Worm (Caenorhabditis elegans) whole organism, L1 larva: Measurements from ENCODE around the gene Y53G8AR.1.

ENCODE experiments used
- C16A3.4 ChIP-seq: fragments of 150-350 bp; optimal IDR thresholded peaks from 2 replicates; lab custom pipeline; 2014; ENCODE audit warnings: missing biosample characterization, missing genetic modification characterization
- C34B4.2 ChIP-seq: sonication (generic microtip); optimal IDR thresholded peaks from 2 replicates; lab custom pipeline; 2017; ENCODE audit warnings: mild to moderate bottlenecking, missing genetic modification characterization, missing compliant biosample characterization
- F16B12.6 ChIP-seq: fragments of 150-350 bp; optimal IDR thresholded peaks from 2 replicates; lab custom pipeline; 2014; ENCODE audit warnings: missing biosample characterization, missing genetic modification characterization
- aha-1 ChIP-seq: fragments of 150-350 bp; optimal IDR thresholded peaks from 2 replicates; lab custom pipeline; 2014; ENCODE audit warnings: missing biosample characterization, missing genetic modification characterization
- ama-1 ChIP-seq: fragments of 150-350 bp; optimal IDR thresholded peaks from 2 replicates; lab custom pipeline; 2014
- blmp-1 ChIP-seq: fragments of 150-350 bp; optimal IDR thresholded peaks from 2 replicates; lab custom pipeline; 2014; ENCODE audit warnings: missing biosample characterization, missing genetic modification characterization
- ceh-82 ChIP-seq, 3 experiments: fragments of 150-350 bp in 1 of 3; sonication (generic microtip) in 2 of 3; optimal IDR thresholded peaks; 2 replicates each; lab custom pipeline; 2014 to 2017; ENCODE audit warnings: missing biosample characterization in 3 of 3, missing genetic modification characterization in 3 of 3
- ceh-90 ChIP-seq: sonication (generic microtip); optimal IDR thresholded peaks from 2 replicates; lab custom pipeline; 2016; ENCODE audit warnings: missing genetic modification characterization, missing compliant biosample characterization
- dsc-1 ChIP-seq: sonication (generic microtip); optimal IDR thresholded peaks from 2 replicates; lab custom pipeline; 2016; ENCODE audit warnings: mild to moderate bottlenecking, missing genetic modification characterization, missing compliant biosample characterization
- efl-1 ChIP-seq, 4 experiments: fragments of 150-350 bp; optimal IDR thresholded peaks in 3 of 4; peaks in 1 of 4; 1 replicate in 1 of 4; 2 replicates in 3 of 4; lab custom pipeline; 2014; ENCODE audit warnings: missing biosample characterization in 2 of 4, missing genetic modification characterization in 2 of 4, missing genetic modification reagents in 2 of 4
- egl-13 ChIP-seq: sonication (generic microtip); optimal IDR thresholded peaks from 2 replicates; lab custom pipeline; 2016; ENCODE audit warnings: missing genotype, missing genetic modification reagents, missing genetic modification characterization, missing compliant biosample characterization
- elt-2 ChIP-seq: sonication (generic microtip); optimal IDR thresholded peaks from 2 replicates; lab custom pipeline; 2016; ENCODE audit warnings: missing genetic modification characterization, mild to moderate bottlenecking, inconsistent platforms, missing compliant biosample characterization, missing genetic modification reagents
- ets-5 ChIP-seq: fragments of 200-800 bp; sonication (Bioruptor generic); IDR thresholded peaks from 2 replicates; pipeline ENCODE4 v1.3.6; 2022; ENCODE audit warnings: missing genetic modification characterization, missing compliant biosample characterization
- fkh-8 ChIP-seq: sonication (generic microtip); optimal IDR thresholded peaks from 2 replicates; lab custom pipeline; 2016; ENCODE audit warnings: mild to moderate bottlenecking, missing genetic modification characterization, missing compliant biosample characterization
- fos-1 ChIP-seq: fragments of 150-350 bp; optimal IDR thresholded peaks from 2 replicates; lab custom pipeline; 2014; ENCODE audit warnings: missing biosample characterization, missing genetic modification characterization
- irx-1 ChIP-seq: sonication (generic microtip); optimal IDR thresholded peaks from 2 replicates; lab custom pipeline; 2016; ENCODE audit warnings: missing genetic modification characterization, missing compliant biosample characterization
- isw-1 ChIP-seq: fragments of 200-800 bp; sonication (Bioruptor generic); IDR thresholded peaks from 2 replicates; pipeline ENCODE4 v1.3.6; 2022; ENCODE audit warnings: missing genetic modification characterization, missing compliant biosample characterization
- jun-1 ChIP-seq: fragments of 150-350 bp; optimal IDR thresholded peaks from 2 replicates; lab custom pipeline; 2014; ENCODE audit warnings: missing biosample characterization, missing genetic modification reagents, missing genetic modification characterization
- lin-13 ChIP-seq: fragments of 150-350 bp; optimal IDR thresholded peaks from 2 replicates; lab custom pipeline; 2014; ENCODE audit warnings: missing biosample characterization, missing genetic modification reagents, missing genetic modification characterization
- lin-15B ChIP-seq: fragments of 150-350 bp; sonication (generic microtip); optimal IDR thresholded peaks from 3 replicates; lab custom pipeline; 2014; ENCODE audit warnings: missing biosample characterization, missing genetic modification characterization
- lir-3 ChIP-seq: sonication (generic microtip); optimal IDR thresholded peaks from 2 replicates; lab custom pipeline; 2016; ENCODE audit warnings: mild to moderate bottlenecking, missing genetic modification characterization, moderate library complexity, missing compliant biosample characterization; ENCODE audit not compliant: poor library complexity
- lsy-2 ChIP-seq, 2 experiments: fragments of 150-350 bp; optimal IDR thresholded peaks; 2 replicates each; lab custom pipeline; 2014; ENCODE audit warnings: missing biosample characterization in 2 of 2, missing genetic modification characterization in 2 of 2
- mef-2 ChIP-seq: fragments of 150-350 bp; optimal IDR thresholded peaks from 2 replicates; lab custom pipeline; 2014; ENCODE audit warnings: missing biosample characterization, missing genetic modification characterization
- mep-1 ChIP-seq: fragments of 150-350 bp; optimal IDR thresholded peaks from 2 replicates; lab custom pipeline; 2014; ENCODE audit warnings: missing biosample characterization, missing genetic modification characterization
- nhr-12 ChIP-seq: sonication (generic microtip); optimal IDR thresholded peaks from 2 replicates; lab custom pipeline; 2017; ENCODE audit warnings: missing biosample characterization, missing genetic modification characterization
- nhr-19 ChIP-seq: fragments of 200-800 bp; sonication (Bioruptor generic); conservative IDR thresholded peaks from 2 replicates; pipeline ENCODE4 v1.3.6; 2022; ENCODE audit warnings: missing genetic modification characterization, missing compliant biosample characterization
- nhr-20 ChIP-seq: sonication (generic microtip); optimal IDR thresholded peaks from 2 replicates; lab custom pipeline; 2016; ENCODE audit warnings: mild to moderate bottlenecking, missing genetic modification characterization, missing compliant biosample characterization
- nhr-28 ChIP-seq: fragments of 150-350 bp; optimal IDR thresholded peaks from 2 replicates; lab custom pipeline; 2014; ENCODE audit warnings: missing biosample characterization, missing genetic modification characterization
- nhr-76 ChIP-seq: sonication (generic microtip); optimal IDR thresholded peaks from 2 replicates; lab custom pipeline; 2017; ENCODE audit warnings: missing biosample characterization, missing genetic modification characterization
- nhr-84 ChIP-seq: sonication (generic microtip); optimal IDR thresholded peaks from 2 replicates; lab custom pipeline; 2017; ENCODE audit warnings: missing biosample characterization, missing genetic modification characterization
- nhr-85 ChIP-seq: sonication (generic microtip); peaks from one replicate; lab custom pipeline; 2016; ENCODE audit warnings: missing genetic modification characterization, inconsistent platforms, missing compliant biosample characterization
- nhr-90 ChIP-seq: sonication (generic microtip); optimal IDR thresholded peaks from 2 replicates; lab custom pipeline; 2016; ENCODE audit warnings: mild to moderate bottlenecking, missing genetic modification characterization, missing compliant biosample characterization; ENCODE audit not compliant: poor library complexity
- pax-3 ChIP-seq: fragments of 200-800 bp; sonication (Bioruptor generic); optimal IDR thresholded peaks from 2 replicates; lab custom pipeline; 2018; ENCODE audit warnings: mild to moderate bottlenecking, missing genetic modification characterization, moderate library complexity, missing compliant biosample characterization
- snu-23 ChIP-seq: sonication (generic microtip); optimal IDR thresholded peaks from 2 replicates; lab custom pipeline; 2016; ENCODE audit warnings: missing genetic modification characterization, missing compliant biosample characterization
- swsn-7 ChIP-seq: sonication (generic microtip); optimal IDR thresholded peaks from 2 replicates; lab custom pipeline; 2016; ENCODE audit warnings: missing genetic modification characterization, missing compliant biosample characterization
- unc-130 ChIP-seq: fragments of 150-350 bp; optimal IDR thresholded peaks from 2 replicates; lab custom pipeline; 2017; ENCODE audit warnings: missing biosample characterization, missing genetic modification characterization, inconsistent platforms
- unc-30 ChIP-seq: sonication (generic microtip); optimal IDR thresholded peaks from 2 replicates; lab custom pipeline; 2017; ENCODE audit warnings: missing biosample characterization, missing genetic modification characterization
- vab-15 ChIP-seq: sonication (generic microtip); optimal IDR thresholded peaks from 2 replicates; lab custom pipeline; 2017; ENCODE audit warnings: missing genotype, mild to moderate bottlenecking, missing genetic modification characterization, missing compliant biosample characterization
- zip-4 ChIP-seq: fragments of 200-800 bp; sonication (Bioruptor generic); optimal IDR thresholded peaks from 2 replicates; lab custom pipeline; 2018; ENCODE audit warnings: mild to moderate bottlenecking, missing genetic modification characterization, moderate library complexity, missing compliant biosample characterization

Y53G8AR.1 gene

ce11 chrIII:3309700-3310099 lies 23.1 kb upstream of the Y53G8AR.1 start:
- TF ChIP-seq lir-3 (tag; lab: Kevin White, UChicago), result no peak
- TF ChIP-seq ceh-90 (tag; lab: Kevin White, UChicago), result no peak
- no peak for TF ChIP-seq nhr-90 (tag; lab: Kevin White, UChicago)
- no peak for TF ChIP-seq nhr-28 (tag; lab: Kevin White, UChicago)
- TF ChIP-seq mep-1 (tag; lab: Kevin White, UChicago), result no peak
- TF ChIP-seq nhr-12, result no peak
- no peak for TF ChIP-seq irx-1 (tag; lab: Kevin White, UChicago)
- TF ChIP-seq fkh-8 (tag; lab: Kevin White, UChicago), result no peak
- no peak for TF ChIP-seq snu-23 (GFP tag; lab: Kevin White, UChicago)
- TF ChIP-seq unc-130 (tag; lab: Kevin White, UChicago), result no peak
- no peak for TF ChIP-seq ceh-82 (tag; optimal IDR thresholded peaks at IDR 0.05; lab: Kevin White, UChicago)
- no peak for TF ChIP-seq nhr-19 (GFP tag; lab: Robert Waterston, UW)
- no peak for TF ChIP-seq F16B12.6
- no peak for TF ChIP-seq C34B4.2
- TF ChIP-seq dsc-1 (tag; lab: Kevin White, UChicago), result no peak
- TF ChIP-seq mef-2 (tag; lab: Kevin White, UChicago), result no peak
- TF ChIP-seq jun-1, result no peak
- TF ChIP-seq lin-15B (tag; lab: Kevin White, UChicago), result no peak
- no peak for TF ChIP-seq isw-1 (GFP tag; lab: Robert Waterston, UW)

- no peak for TF ChIP-seq nhr-20 (tag; lab: Kevin White, UChicago)
- peak in 1 of 2 experiments; percentile 0 for TF ChIP-seq lsy-2 (tag; optimal IDR thresholded peaks at IDR 0.05; lab: Kevin White, UChicago)
- no peak for TF ChIP-seq lir-3 (tag; lab: Kevin White, UChicago)
- no peak for TF ChIP-seq C16A3.4
- TF ChIP-seq ets-5 (GFP tag; lab: Robert Waterston, UW), result no peak
- no peak for TF ChIP-seq efl-1 (optimal IDR thresholded peaks at IDR 0.05; lab: Kevin White, UChicago)
- peak in 1 of 2 experiments; percentile 62 for TF ChIP-seq efl-1 (GFP tag; optimal IDR thresholded peaks at IDR 0.05 in 1 of 2; lab: Kevin White, UChicago)
- peak; percentile 12 for TF ChIP-seq F16B12.6
- TF ChIP-seq fkh-8 (tag; lab: Kevin White, UChicago), result peak; percentile 50
- TF ChIP-seq blmp-1 (tag; lab: Kevin White, UChicago), result peak; percentile 4
- TF ChIP-seq nhr-85, result peak; percentile 62
Measured at ce11 chrIII:3310876-3311597, 21.8 kb upstream of the Y53G8AR.1 start, which contains the start of gene ral-1. Gene ral-1 (plus strand): TSS chrIII:3311310.

- TF ChIP-seq nhr-85, result peak; percentile 51
- TF ChIP-seq efl-1 (optimal IDR thresholded peaks at IDR 0.05; lab: Kevin White, UChicago), result no peak
- TF ChIP-seq efl-1 (GFP tag; optimal IDR thresholded peaks at IDR 0.05 in 1 of 2; lab: Kevin White, UChicago), result peak in 1 of 2 experiments; percentile 15
- TF ChIP-seq nhr-76, result no peak
- TF ChIP-seq dsc-1 (tag; lab: Kevin White, UChicago), result no peak
- TF ChIP-seq, all 84 proteins: peak for 2
Measured at ce11 chrIII:3311607-3312006, 21.2 kb upstream of the Y53G8AR.1 start.

- no peak for TF ChIP-seq ama-1 (lab: Kevin White, UChicago)
- TF ChIP-seq pax-3, result no peak
- no peak for TF ChIP-seq vab-15 (tag; lab: Kevin White, UChicago)
- no peak for TF ChIP-seq lin-13 (GFP tag; lab: Kevin White, UChicago)
- no peak for TF ChIP-seq efl-1 (optimal IDR thresholded peaks at IDR 0.05; lab: Kevin White, UChicago)
- TF ChIP-seq efl-1 (GFP tag; optimal IDR thresholded peaks at IDR 0.05 in 1 of 2; lab: Kevin White, UChicago), result peak in 1 of 2 experiments; percentile 30
- no peak for TF ChIP-seq blmp-1 (tag; lab: Kevin White, UChicago)
- no peak for TF ChIP-seq zip-4 (GFP tag; lab: Kevin White, UChicago)
- TF ChIP-seq nhr-84 (tag; lab: Kevin White, UChicago), result no peak
- no peak for TF ChIP-seq unc-130 (tag; lab: Kevin White, UChicago)
- TF ChIP-seq nhr-28 (tag; lab: Kevin White, UChicago), result no peak
- TF ChIP-seq F16B12.6, result peak; percentile 57
- TF ChIP-seq lsy-2 (tag; optimal IDR thresholded peaks at IDR 0.05; lab: Kevin White, UChicago), result peak; percentile 70 to 90
- TF ChIP-seq fos-1 (tag; lab: Kevin White, UChicago), result no peak
- no peak for TF ChIP-seq C16A3.4
- no peak for TF ChIP-seq elt-2 (tag; lab: Kevin White, UChicago)
- TF ChIP-seq mef-2 (tag; lab: Kevin White, UChicago), result no peak
- no peak for TF ChIP-seq nhr-20 (tag; lab: Kevin White, UChicago)
- TF ChIP-seq aha-1, result no peak
- TF ChIP-seq unc-30 (tag; lab: Kevin White, UChicago), result no peak
- TF ChIP-seq swsn-7 (tag; lab: Kevin White, UChicago), result no peak
- no peak for TF ChIP-seq egl-13 (tag; lab: Kevin White, UChicago)
- no peak for TF ChIP-seq lin-15B (tag; lab: Kevin White, UChicago)
Measured at ce11 chrIII:3312111-3312510, 20.7 kb upstream of the Y53G8AR.1 start.
